Fruit fly (Drosophila melanogaster): ENCODE data around the gene Uch-L5R.
A peak's percentile ranks its signal among the peaks of the same experiment; 100 is the strongest.

Gene Uch-L5R

DNA sequence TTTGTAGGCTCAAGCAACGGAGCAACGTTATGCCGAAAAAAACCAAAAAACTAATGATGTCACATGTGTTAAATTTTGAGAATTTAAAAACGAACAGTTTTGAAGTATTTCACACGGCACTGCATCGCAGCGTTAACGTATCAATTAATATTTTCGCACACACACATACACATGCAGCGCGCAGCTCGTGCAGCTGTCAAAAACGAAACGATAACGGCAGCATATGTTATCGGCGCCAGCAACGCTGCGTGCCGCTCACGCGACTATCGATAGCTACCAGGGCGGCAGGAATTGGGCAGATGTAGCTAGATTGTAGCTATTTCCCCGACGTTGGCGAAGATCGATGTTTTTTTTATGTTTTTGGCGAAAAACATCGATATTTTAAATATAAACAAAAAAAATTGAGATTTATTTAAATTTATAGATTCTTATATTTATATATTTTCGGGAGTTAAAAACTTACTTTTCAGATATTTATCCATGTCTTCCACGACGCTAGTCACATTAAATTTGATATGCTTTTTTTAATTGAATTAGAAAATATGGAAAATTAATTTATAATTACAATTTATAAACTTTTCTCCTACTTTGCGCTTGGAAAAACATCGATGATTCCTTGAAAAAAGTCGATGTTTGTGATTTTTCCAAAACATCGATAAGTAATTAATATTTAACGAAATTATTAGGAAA is 27.5 kb downstream of the Uch-L5R start, which contains the start of gene Usp7:
TSS of gene Usp7 (minus strand) at position 208 of the 690 bp plus-strand sequence.
- TF ChIP-seq CG8301 (tag; optimal IDR thresholded peaks at IDR 0.05) (no peak), Pif1A (GFP tag; optimal IDR thresholded peaks at IDR 0.05) (no peak), Ets98B (GFP tag; IDR thresholded peaks at IDR 0.05) (peak; percentile 22; the same call in 1 of the 2 replicates), CG4496 (GFP tag; IDR thresholded peaks at IDR 0.05) (peak; percentile 63), Snoo (tag; optimal IDR thresholded peaks at IDR 0.05) (no peak), D1 (tag; optimal IDR thresholded peaks at IDR 0.05) (no peak)

- TF ChIP-seq CG15710 (tag; optimal IDR thresholded peaks at IDR 0.05) (no peak), fd96Ca (GFP tag; IDR thresholded peaks at IDR 0.05) (no peak), gl (tag; optimal IDR thresholded peaks at IDR 0.05) (no peak), Snoo (tag; optimal IDR thresholded peaks at IDR 0.05) (no peak), CG8159 (tag; optimal IDR thresholded peaks at IDR 0.05) (no peak), rn (GFP tag; IDR thresholded peaks at IDR 0.05) (no peak), CG12605 (GFP tag; IDR thresholded peaks at IDR 0.05) (no peak)
Measured at dm6 chrX:12021750-12022149, 34.7 kb downstream of the Uch-L5R start.

DNA sequence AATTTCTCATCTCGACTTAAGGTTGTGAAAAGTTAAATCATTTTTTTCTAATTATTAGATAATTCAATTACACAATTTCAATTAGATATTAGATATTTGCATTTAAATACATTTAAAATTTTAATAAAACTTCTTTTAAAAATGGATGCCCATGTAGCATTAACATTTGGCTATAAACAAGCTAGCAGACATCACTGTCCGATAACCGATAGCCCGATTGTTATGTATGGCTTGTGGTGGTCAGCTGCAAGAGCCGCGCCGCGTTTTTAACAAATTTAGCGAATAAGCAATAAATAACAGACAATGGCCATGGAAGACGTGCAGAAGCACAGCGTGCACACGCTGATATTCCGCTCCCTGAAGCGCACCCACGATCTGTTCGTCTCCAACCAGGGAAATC is 35.6 kb downstream of the Uch-L5R start, which contains the start of gene Tango4:
TSS of gene Tango4 (plus strand) at position 212 of the 400 bp plus-strand sequence.
- TF ChIP-seq CG34367 (tag; optimal IDR thresholded peaks at IDR 0.05) (no peak), CG10348 (GFP tag; IDR thresholded peaks at IDR 0.05) (no peak), CG8159 (tag; optimal IDR thresholded peaks at IDR 0.05) (no peak), Snoo (tag; optimal IDR thresholded peaks at IDR 0.05) (no peak), CG32121 (GFP tag; IDR thresholded peaks at IDR 0.05) (no peak)

DNA sequence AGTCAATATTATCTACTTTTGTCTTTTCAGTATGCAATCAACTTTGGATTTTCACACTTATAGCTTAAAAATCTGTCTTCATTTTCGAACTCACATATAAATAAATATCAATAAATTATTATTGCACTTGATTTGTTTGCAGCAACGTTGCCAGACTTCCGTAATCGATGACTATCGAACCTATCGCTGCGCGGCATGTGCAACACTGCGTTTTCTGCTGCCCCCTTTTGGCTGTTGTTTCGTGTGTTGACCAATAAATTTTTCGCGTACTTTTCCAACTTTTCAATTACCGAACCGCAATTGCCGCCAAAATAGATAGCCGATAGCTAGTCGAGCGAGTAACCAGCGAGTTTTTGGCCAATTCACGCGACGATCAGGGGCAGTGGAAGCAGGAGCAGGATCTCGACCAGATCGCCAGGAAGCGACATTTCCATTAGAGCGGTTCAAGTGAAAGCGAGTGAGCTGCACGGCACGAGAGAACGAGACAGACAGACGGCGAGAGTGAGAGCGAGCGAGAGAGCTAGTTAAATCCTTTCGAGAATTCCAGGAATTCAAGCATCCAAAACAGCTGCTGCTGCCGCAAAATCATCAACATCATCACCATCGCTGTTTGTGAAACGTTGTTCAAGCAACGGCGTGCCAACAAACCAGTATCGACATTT is 37.9 kb downstream of the Uch-L5R start, which contains the start of gene Lsm12a:
TSS of gene Lsm12a (plus strand) at position 201 of the 662 bp plus-strand sequence.
- no peak for TF ChIP-seq rn (GFP tag; IDR thresholded peaks at IDR 0.05)
- TF ChIP-seq Pif1A (GFP tag; optimal IDR thresholded peaks at IDR 0.05) = no peak
- no peak for TF ChIP-seq CG15710 (tag; optimal IDR thresholded peaks at IDR 0.05)
- TF ChIP-seq CG32121 (GFP tag; IDR thresholded peaks at IDR 0.05) = no peak
- no peak for TF ChIP-seq Ets98B (GFP tag; IDR thresholded peaks at IDR 0.05)
- TF ChIP-seq gl (tag; optimal IDR thresholded peaks at IDR 0.05) = no peak
- no peak for TF ChIP-seq CG9948 (tag; optimal IDR thresholded peaks at IDR 0.05)
- TF ChIP-seq EcR (GFP tag; optimal IDR thresholded peaks at IDR 0.05) = no peak
- no peak for TF ChIP-seq D1 (tag; optimal IDR thresholded peaks at IDR 0.05)
- TF ChIP-seq fd96Ca (GFP tag; IDR thresholded peaks at IDR 0.05) = no peak
- TF ChIP-seq CG17806 (tag; optimal IDR thresholded peaks at IDR 0.05) = no peak
- no peak for TF ChIP-seq CG12605 (GFP tag; IDR thresholded peaks at IDR 0.05)
- TF ChIP-seq CG8301 (tag; optimal IDR thresholded peaks at IDR 0.05) = no peak
- TF ChIP-seq CG10348 (GFP tag; IDR thresholded peaks at IDR 0.05) = no peak
- TF ChIP-seq CG4496 (GFP tag; IDR thresholded peaks at IDR 0.05) = no peak
- no peak for TF ChIP-seq CG8159 (tag; optimal IDR thresholded peaks at IDR 0.05)
- TF ChIP-seq CG34367 (tag; optimal IDR thresholded peaks at IDR 0.05) = no peak

DNA sequence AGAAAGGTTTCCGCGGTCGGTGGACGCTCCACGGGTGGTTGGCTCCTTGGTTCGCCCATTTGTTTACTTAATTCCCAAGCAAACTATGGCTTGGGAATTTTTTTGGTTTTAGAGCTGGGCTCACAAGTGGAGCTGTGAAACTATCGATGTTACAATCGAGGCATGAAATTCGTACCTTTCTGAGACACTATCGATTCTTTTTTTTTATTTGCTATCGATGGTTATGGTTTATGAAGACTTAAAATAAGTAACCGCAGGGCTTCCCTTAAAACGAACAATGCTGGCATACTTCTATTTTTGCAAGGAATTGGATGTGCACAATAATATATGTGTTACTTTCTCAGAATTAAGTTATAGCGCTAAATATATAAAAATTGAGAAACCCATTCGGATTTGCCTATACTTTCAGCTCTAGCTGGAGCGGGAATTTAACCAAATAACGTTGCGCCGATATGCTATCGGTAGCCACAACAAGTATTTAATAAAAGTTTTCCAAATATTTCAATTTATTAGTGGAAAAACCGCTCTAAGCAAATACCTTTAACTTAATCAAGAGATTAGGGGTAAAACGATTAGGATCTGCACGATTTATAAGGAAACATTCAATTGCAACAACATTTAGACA is 38.5 kb downstream of the Uch-L5R start, which contains the start of gene Chrac-16:
TSS of gene Chrac-16 (minus strand) at position 147 of the 625 bp plus-strand sequence.
- TF ChIP-seq EcR (GFP tag; optimal IDR thresholded peaks at IDR 0.05) (no peak), Pif1B (GFP tag; optimal IDR thresholded peaks at IDR 0.05) (no peak), CG34367 (tag; optimal IDR thresholded peaks at IDR 0.05) (no peak), CG4496 (GFP tag; IDR thresholded peaks at IDR 0.05) (no peak), CG8301 (tag; optimal IDR thresholded peaks at IDR 0.05) (no peak), D1 (tag; optimal IDR thresholded peaks at IDR 0.05) (no peak), rn (GFP tag; IDR thresholded peaks at IDR 0.05) (no peak), CG12605 (GFP tag; IDR thresholded peaks at IDR 0.05) (no peak), CG14655 (GFP tag; optimal IDR thresholded peaks at IDR 0.05) (no peak), CG13204 (GFP tag; optimal IDR thresholded peaks at IDR 0.05) (no peak), CG8159 (tag; optimal IDR thresholded peaks at IDR 0.05) (no peak), CG10348 (GFP tag; IDR thresholded peaks at IDR 0.05) (no peak), Ets98B (GFP tag; IDR thresholded peaks at IDR 0.05) (no peak), gl (tag; optimal IDR thresholded peaks at IDR 0.05) (no peak), CG15710 (tag; optimal IDR thresholded peaks at IDR 0.05) (no peak), Pif1A (GFP tag; optimal IDR thresholded peaks at IDR 0.05) (no peak)

- TF ChIP-seq CG13204 (GFP tag; optimal IDR thresholded peaks at IDR 0.05) (no peak), EcR (GFP tag; optimal IDR thresholded peaks at IDR 0.05) (peak; percentile 69), Snoo (tag; optimal IDR thresholded peaks at IDR 0.05) (peak; percentile 65), fd96Ca (GFP tag; IDR thresholded peaks at IDR 0.05) (no peak), CG15710 (tag; optimal IDR thresholded peaks at IDR 0.05) (peak; percentile 45), CG4496 (GFP tag; IDR thresholded peaks at IDR 0.05) (0 out of 3 replicates have a peak, but pooled peaks have one; percentile 30), D1 (tag; optimal IDR thresholded peaks at IDR 0.05) (no peak), Pif1B (GFP tag; optimal IDR thresholded peaks at IDR 0.05) (peak; percentile 77), CG8301 (tag; optimal IDR thresholded peaks at IDR 0.05) (peak; percentile 20), CG17806 (tag; optimal IDR thresholded peaks at IDR 0.05) (peak; percentile 55), Pif1A (GFP tag; optimal IDR thresholded peaks at IDR 0.05) (peak; percentile 70), CG8159 (tag; optimal IDR thresholded peaks at IDR 0.05) (peak; percentile 64), Ets98B (GFP tag; IDR thresholded peaks at IDR 0.05) (peak; percentile 63), CG12605 (GFP tag; IDR thresholded peaks at IDR 0.05) (peak; percentile 52; the same call in 1 of the 2 replicates), CG10348 (GFP tag; IDR thresholded peaks at IDR 0.05) (no peak), rn (GFP tag; IDR thresholded peaks at IDR 0.05) (no peak), CG9948 (tag; optimal IDR thresholded peaks at IDR 0.05) (peak; percentile 28), CG34367 (tag; optimal IDR thresholded peaks at IDR 0.05) (peak; percentile 37), gl (tag; optimal IDR thresholded peaks at IDR 0.05) (peak; percentile 35), CG32121 (GFP tag; IDR thresholded peaks at IDR 0.05) (peak; percentile 48), CG14655 (GFP tag; optimal IDR thresholded peaks at IDR 0.05) (no peak)
Measured at dm6 chrX:12014800-12015389, 41.5 kb downstream of the Uch-L5R start.
